Worm (Caenorhabditis elegans): ENCODE measurements around the gene C09E7.7.

DNA sequence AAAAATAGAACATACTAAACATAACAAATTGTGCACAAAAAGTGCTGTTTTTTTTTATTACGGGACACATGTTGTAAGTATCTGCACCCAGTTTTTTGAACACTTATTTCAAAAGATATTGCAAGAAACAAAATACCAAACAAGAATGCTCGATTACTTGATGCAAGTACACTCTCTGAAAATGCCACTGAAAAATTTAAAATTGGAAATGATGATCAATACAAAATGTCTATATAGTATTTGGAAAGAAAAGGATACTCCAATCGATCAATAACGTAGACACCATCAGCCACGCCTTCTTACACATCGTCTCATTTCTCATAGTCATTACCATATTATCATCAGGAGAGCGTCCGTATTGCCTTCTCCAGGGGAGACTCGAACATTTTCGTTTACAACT, 52.9 kb downstream of the C09E7.7 start, which contains the start of gene sdz-15:
- TF ChIP-seq elt-3 (tag; optimal IDR thresholded peaks at IDR 0.05) (no peak), nhr-20 (tag; optimal IDR thresholded peaks at IDR 0.05) (no peak)
